Fruit fly (Drosophila melanogaster): ENCODE data around the gene Daao2.

Gene Daao2

DNA sequence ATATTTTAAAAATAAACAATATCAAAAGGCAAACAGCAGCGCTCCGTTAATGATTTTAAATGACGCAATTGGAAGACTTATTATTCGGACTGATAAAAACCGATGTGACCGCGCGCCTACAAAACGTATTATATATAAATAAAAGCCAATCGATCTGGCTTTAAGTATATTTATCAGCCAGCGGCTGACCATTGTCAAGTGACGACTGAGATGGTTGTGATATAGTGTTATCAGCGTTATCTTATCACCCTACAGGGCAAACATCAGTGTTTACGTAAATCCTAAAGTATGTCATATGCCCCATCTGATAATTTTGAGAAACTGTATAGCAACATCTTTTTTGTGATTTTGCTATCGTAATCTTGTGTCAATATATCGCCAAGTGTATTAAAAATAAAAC is 13.5 kb upstream of the Daao2 start (continued):
- TF ChIP-seq vnd (GFP tag; IDR thresholded peaks at IDR 0.05; ENCODE audit: partially characterized antibody) (no peak), pb (GFP tag; optimal IDR thresholded peaks at IDR 0.05) (no peak), al (GFP tag; IDR thresholded peaks at IDR 0.05) (no peak), grn (GFP tag; optimal IDR thresholded peaks at IDR 0.05) (peak; percentile 99), Dp (GFP tag; optimal IDR thresholded peaks at IDR 0.05) (no peak), CG17361 (GFP tag; IDR thresholded peaks at IDR 0.05) (no peak), HHEX (GFP tag; optimal IDR thresholded peaks at IDR 0.05) (no peak), run (tag; optimal IDR thresholded peaks at IDR 0.05) (no peak), MESR4 (GFP tag; optimal IDR thresholded peaks at IDR 0.05) (no peak), salm (tag; optimal IDR thresholded peaks at IDR 0.05) (peak; percentile 58), crc (GFP tag; optimal IDR thresholded peaks at IDR 0.05) (no peak), NC2α (GFP tag; optimal IDR thresholded peaks at IDR 0.05) (no peak), CG7963 (GFP tag; IDR thresholded peaks at IDR 0.05; ENCODE audit: partially characterized antibody) (no peak), Fer1 (GFP tag; optimal IDR thresholded peaks at IDR 0.05) (peak; percentile 28), pros (GFP tag; optimal IDR thresholded peaks at IDR 0.05) (peak; percentile 16), amos (GFP tag; IDR thresholded peaks at IDR 0.05; ENCODE audit: partially characterized antibody) (no peak), crol (GFP tag; IDR thresholded peaks at IDR 0.05) (no peak), ATbp (GFP tag; optimal IDR thresholded peaks at IDR 0.05) (peak; percentile 32), dmrt11E (tag; optimal IDR thresholded peaks at IDR 0.05) (no peak), CG31441 (GFP tag; IDR thresholded peaks at IDR 0.05) (no peak), crp (GFP tag; optimal IDR thresholded peaks at IDR 0.05) (no peak), CG30020 (tag; optimal IDR thresholded peaks at IDR 0.05) (no peak), CG11695 (GFP tag; IDR thresholded peaks at IDR 0.05) (no peak), btn (GFP tag; optimal IDR thresholded peaks at IDR 0.05) (no peak), nom (GFP tag; optimal IDR thresholded peaks at IDR 0.05) (peak; percentile 41), dysf (GFP tag; IDR thresholded peaks at IDR 0.05) (no peak), CG15479 (GFP tag; optimal IDR thresholded peaks at IDR 0.05) (peak; percentile 25), gem (tag; optimal IDR thresholded peaks at IDR 0.05) (peak; percentile 12), HLH4C (GFP tag; IDR thresholded peaks at IDR 0.05; ENCODE audit: partially characterized antibody) (no peak), D19A (tag; optimal IDR thresholded peaks at IDR 0.05) (peak; percentile 11), dmrt99B (tag; optimal IDR thresholded peaks at IDR 0.05) (no peak), CG34422 (GFP tag; IDR thresholded peaks at IDR 0.05) (no peak), odd (GFP tag; optimal IDR thresholded peaks at IDR 0.05) (peak; percentile 46), CG6765 (GFP tag; optimal IDR thresholded peaks at IDR 0.05) (no peak), CG9817 (tag; optimal IDR thresholded peaks at IDR 0.05) (no peak), zf30C (GFP tag; optimal IDR thresholded peaks at IDR 0.05) (no peak), sens (GFP tag) (peak; percentile 73), jumu (GFP tag; optimal IDR thresholded peaks at IDR 0.05) (no peak), ase (GFP tag; IDR thresholded peaks at IDR 0.05) (no peak), Hmx (GFP tag; optimal IDR thresholded peaks at IDR 0.05) (no peak), TFAM (GFP tag; optimal IDR thresholded peaks at IDR 0.05) (no peak), Ets65A (GFP tag) (no peak)

Measured in whole organism, embryonic.